Fruit fly (Drosophila melanogaster) Kc167 (cell line): ENCODE measurements around the gene tacc.

Experiments used
- Myc ChIP-seq: fragments of >200 bp; optimal IDR thresholded peaks from 2 replicates; lab custom pipeline; 2017; ENCODE audit warnings: missing external identifiers
- insv ChIP-seq: fragments of >200 bp; optimal IDR thresholded peaks from 3 replicates; lab custom pipeline; 2018; ENCODE audit warnings: missing external identifiers
- psq ChIP-seq: fragments of >200 bp; optimal IDR thresholded peaks from 2 replicates; lab custom pipeline; 2017; ENCODE audit warnings: missing external identifiers
- ttk ChIP-seq: sonication (Bioruptor generic); optimal IDR thresholded peaks from 2 replicates; lab custom pipeline; 2017; ENCODE audit warnings: missing external identifiers

DNA sequence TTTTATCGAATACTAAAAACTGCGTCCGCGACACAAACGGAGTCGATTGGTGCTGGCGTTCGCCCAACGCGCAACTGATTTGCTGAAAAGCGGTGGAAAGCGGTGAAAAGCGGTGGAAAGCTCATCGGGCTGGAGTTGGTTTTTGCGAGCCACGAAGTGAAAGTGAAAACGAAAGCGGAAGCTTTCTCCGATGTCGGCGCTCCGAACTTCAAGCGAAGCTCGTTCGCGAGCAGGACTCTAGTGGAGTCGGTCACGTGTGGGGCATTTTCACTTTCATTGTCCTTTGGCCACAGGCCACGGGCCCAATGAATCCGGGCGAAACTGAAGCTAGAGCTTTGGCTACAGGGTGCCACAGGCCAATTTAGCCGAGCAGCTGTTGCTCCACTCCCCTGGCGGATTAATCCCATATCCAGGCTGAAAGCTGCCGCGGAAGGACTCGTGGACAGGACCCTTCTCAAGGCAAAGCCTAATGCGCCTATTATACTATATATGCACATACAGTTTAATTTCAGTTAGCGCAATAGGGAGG lies 19.9 kb upstream of the tacc start:
- TF ChIP-seq psq (no peak), insv (lab: Kevin White, UChicago) (no peak), ttk (lab: Kevin White, UChicago) (no peak), Myc (lab: Kevin White, UChicago) (no peak)
